Fruit fly (Drosophila melanogaster): ENCODE results near the gene Ppat-Dpck.

- no peak for TF ChIP-seq psq (optimal IDR thresholded peaks at IDR 0.05)
- TF ChIP-seq Dll (optimal IDR thresholded peaks at IDR 0.05), result no peak
- no peak for TF ChIP-seq usp (GFP tag; optimal IDR thresholded peaks at IDR 0.05)
- no peak for TF ChIP-seq CG8478 (optimal IDR thresholded peaks at IDR 0.05)
- TF ChIP-seq pan (optimal IDR thresholded peaks at IDR 0.05), result no peak
- TF ChIP-seq EcR (GFP tag; optimal IDR thresholded peaks at IDR 0.05), result no peak
These were observed 21.1 kb upstream of the Ppat-Dpck start for dm6 chr3L:5789663-5790062.
